Worm (Caenorhabditis elegans): ENCODE measurements around the gene glb-28.

glb-28 gene

ce11 chrX:15342092-15342491, 25.0 kb upstream of the glb-28 start (continued):
- no peak for TF ChIP-seq Y48G9A.11 (GFP tag; IDR thresholded peaks at IDR 0.05)
- no peak for TF ChIP-seq lin-15B (tag; optimal IDR thresholded peaks at IDR 0.05)
- no peak for TF ChIP-seq php-3 (GFP tag; IDR thresholded peaks at IDR 0.05)

DNA sequence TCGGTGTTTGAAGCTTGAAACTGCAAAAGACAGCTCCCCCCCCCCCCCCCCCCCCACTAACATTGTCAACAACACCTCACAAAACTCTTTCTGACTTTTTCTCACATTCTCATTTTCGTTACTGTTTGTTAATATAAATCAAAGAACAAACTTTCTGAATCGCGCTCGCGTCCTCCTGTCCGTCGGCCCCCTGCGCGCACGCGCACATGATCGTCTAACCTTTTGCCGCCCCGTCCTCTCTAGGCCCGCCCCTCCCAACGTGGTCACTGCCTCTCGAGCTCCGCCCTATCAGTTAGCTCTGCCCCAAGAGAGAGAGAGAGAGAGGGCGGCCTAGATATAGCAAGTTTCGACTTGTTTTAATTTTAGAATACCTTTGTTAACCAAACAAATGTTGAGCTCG, 23.7 kb upstream of the glb-28 start:
- 0 out of 2 replicates have a peak, but pooled peaks have one; percentile 55 for TF ChIP-seq pha-4 (GFP tag; IDR thresholded peaks at IDR 0.05)
- no peak for TF ChIP-seq pha-4 (tag; optimal IDR thresholded peaks at IDR 0.05)
- TF ChIP-seq tra-1 (GFP tag; IDR thresholded peaks at IDR 0.05) = 0 out of 2 replicates have a peak, but pooled peaks have one; percentile 6
- peak; percentile 63 for TF ChIP-seq hmg-1.1 (GFP tag; IDR thresholded peaks at IDR 0.05)
- peak in 1 of 2 experiments; percentile 1 for TF ChIP-seq mdl-1 (tag; optimal IDR thresholded peaks at IDR 0.05)
- TF ChIP-seq madf-9 (GFP tag; conservative IDR thresholded peaks at IDR 0.05) = no peak
- no peak for TF ChIP-seq arid-1 (GFP tag; conservative IDR thresholded peaks at IDR 0.05)
- TF ChIP-seq dmd-6 (GFP tag; IDR thresholded peaks at IDR 0.05) = 0 out of 2 replicates have a peak, but pooled peaks have one; percentile 6
- no peak for TF ChIP-seq rbr-2 (tag; optimal IDR thresholded peaks at IDR 0.05)
- no peak for TF ChIP-seq lin-13 (GFP tag; optimal IDR thresholded peaks at IDR 0.05)
- TF ChIP-seq ceh-20 (GFP tag; IDR thresholded peaks at IDR 0.05) = no peak
- peak; percentile 47 for TF ChIP-seq mep-1 (tag; optimal IDR thresholded peaks at IDR 0.05)
- TF ChIP-seq daf-19 (GFP tag; conservative IDR thresholded peaks at IDR 0.05) = no peak
- TF ChIP-seq nhr-76 (tag; optimal IDR thresholded peaks at IDR 0.05) = no peak
- TF ChIP-seq spr-1 (tag; optimal IDR thresholded peaks at IDR 0.05) = no peak
- TF ChIP-seq nhr-28 (tag; optimal IDR thresholded peaks at IDR 0.05) = no peak
- TF ChIP-seq lin-38 (GFP tag; IDR thresholded peaks at IDR 0.05) = no peak
- peak; percentile 68; the same call in 1 of the 2 replicates for TF ChIP-seq egl-43 (GFP tag; IDR thresholded peaks at IDR 0.05)
- TF ChIP-seq ctbp-1 (GFP tag; IDR thresholded peaks at IDR 0.05) = no peak
- TF ChIP-seq dpl-1 (GFP tag; optimal IDR thresholded peaks at IDR 0.05) = no peak
- no peak for TF ChIP-seq F10B5.3 (tag; optimal IDR thresholded peaks at IDR 0.05)
- no peak for TF ChIP-seq F26F4.8 (GFP tag; conservative IDR thresholded peaks at IDR 0.05)
- no peak for TF ChIP-seq ceh-82 (tag; optimal IDR thresholded peaks at IDR 0.05)
- no peak for TF ChIP-seq lin-1 (GFP tag; IDR thresholded peaks at IDR 0.05)
- TF ChIP-seq hif-1 (tag; optimal IDR thresholded peaks at IDR 0.05) = no peak
- no peak for TF ChIP-seq ceh-44 (GFP tag; IDR thresholded peaks at IDR 0.05)
- peak; percentile 80 for TF ChIP-seq aha-1 (tag)
- TF ChIP-seq zfp-3 (GFP tag; conservative IDR thresholded peaks at IDR 0.05) = no peak
- no peak for TF ChIP-seq unc-39 (tag; optimal IDR thresholded peaks at IDR 0.05)
- TF ChIP-seq unc-62 (GFP tag; optimal IDR thresholded peaks at IDR 0.05 in 1 of 2) = no peak
- no peak for TF ChIP-seq unc-62 (tag; optimal IDR thresholded peaks at IDR 0.05)
- TF ChIP-seq Y105C5A.15 (GFP tag; IDR thresholded peaks at IDR 0.05) = no peak
- peak; percentile 1 for TF ChIP-seq dve-1 (tag; optimal IDR thresholded peaks at IDR 0.05; ENCODE audit: insufficient read depth)
- TF ChIP-seq dmd-9 (GFP tag; IDR thresholded peaks at IDR 0.05) = no peak
- TF ChIP-seq mxl-3 (GFP tag; optimal IDR thresholded peaks at IDR 0.05) = peak; percentile 64
- no peak for TF ChIP-seq aly-2 (tag; optimal IDR thresholded peaks at IDR 0.05)
- TF ChIP-seq tag-97 (GFP tag; IDR thresholded peaks at IDR 0.05) = no peak
- TF ChIP-seq R02D3.7 (tag; optimal IDR thresholded peaks at IDR 0.05) = no peak
- TF ChIP-seq zag-1 (tag; optimal IDR thresholded peaks at IDR 0.05) = no peak
- TF ChIP-seq ceh-28 (tag; optimal IDR thresholded peaks at IDR 0.05) = no peak
- TF ChIP-seq set-16 (GFP tag; IDR thresholded peaks at IDR 0.05) = peak; percentile 95
- TF ChIP-seq nhr-6 (tag; optimal IDR thresholded peaks at IDR 0.05) = peak; percentile 36
- no peak for TF ChIP-seq snpc-1.2 (GFP tag; IDR thresholded peaks at IDR 0.05)
- no peak for TF ChIP-seq lin-29 (GFP tag; IDR thresholded peaks at IDR 0.05)
- no peak for TF ChIP-seq ztf-7 (tag; optimal IDR thresholded peaks at IDR 0.05)
- no peak for TF ChIP-seq nhr-77 (tag; optimal IDR thresholded peaks at IDR 0.05)
- TF ChIP-seq daf-16 (GFP tag; optimal IDR thresholded peaks at IDR 0.05) = no peak
- peak; percentile 34 for TF ChIP-seq daf-16 (tag; optimal IDR thresholded peaks at IDR 0.05)
